Worm (Caenorhabditis elegans): ENCODE results near the gene W06G6.15.

DNA sequence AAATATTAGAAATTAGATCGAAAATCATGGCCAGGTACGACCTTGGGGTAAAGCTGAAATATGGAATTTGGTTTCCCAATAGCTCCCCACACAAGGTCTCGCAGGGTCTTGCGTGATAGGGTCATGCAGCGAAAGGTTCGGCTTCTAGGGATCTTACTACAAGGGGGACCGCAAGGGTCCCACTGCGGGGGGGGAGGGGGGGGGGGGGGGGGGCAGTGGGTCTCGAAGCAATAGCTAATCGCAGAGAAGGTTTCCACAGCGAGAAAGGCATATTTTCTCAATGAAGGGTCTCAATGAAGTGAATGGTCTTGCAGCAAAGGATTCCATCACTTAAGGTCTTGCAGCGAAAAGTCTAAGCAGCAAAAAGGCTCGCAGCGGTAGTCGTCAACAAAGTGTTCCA lies 38.6 kb downstream of the W06G6.15 start:
- TF ChIP-seq pqm-1 (tag; optimal IDR thresholded peaks at IDR 0.05) (no peak), nfya-1 (tag; optimal IDR thresholded peaks at IDR 0.05; ENCODE audit: insufficient read depth) (no peak), jun-1 (tag; optimal IDR thresholded peaks at IDR 0.05) (no peak), fkh-10 (GFP tag; optimal IDR thresholded peaks at IDR 0.05) (no peak), aly-2 (tag; optimal IDR thresholded peaks at IDR 0.05) (no peak), nhr-76 (tag; optimal IDR thresholded peaks at IDR 0.05) (no peak), sea-2 (GFP tag; optimal IDR thresholded peaks at IDR 0.05) (no peak), elt-1 (tag; optimal IDR thresholded peaks at IDR 0.05) (no peak)

Data from whole organism, L3 larva.